Fruit fly (Drosophila melanogaster) whole organism, embryonic: ENCODE data around the gene CG5515.

ENCODE experiments used
- Abd-B ChIP-seq: fragments of 200-800 bp; sonication (Bioruptor generic); optimal IDR thresholded peaks from 2 replicates; lab custom pipeline; 2018; ENCODE audit warnings: missing biosample characterization, mild to moderate bottlenecking, missing genetic modification characterization, moderate library complexity
- Blimp-1 ChIP-seq: fragments of 200-800 bp; sonication (Bioruptor generic); optimal IDR thresholded peaks from 3 replicates; lab custom pipeline; 2018; ENCODE audit warnings: missing biosample characterization, missing genetic modification characterization, mild to moderate bottlenecking, moderate library complexity, missing genetic modification reagents
- CG10267 ChIP-seq: fragments of 200-800 bp; sonication (Bioruptor generic); optimal IDR thresholded peaks from 2 replicates; lab custom pipeline; 2018; ENCODE audit warnings: missing biosample characterization, mild to moderate bottlenecking, missing genetic modification characterization, moderate library complexity
- CG10274 ChIP-seq: fragments of 200-800 bp; sonication (Bioruptor generic); optimal IDR thresholded peaks from 3 replicates; lab custom pipeline; 2017; ENCODE audit warnings: missing biosample characterization, mild to moderate bottlenecking, missing genetic modification characterization
- CG11093 ChIP-seq: fragments of 200-800 bp; sonication (Bioruptor generic); IDR thresholded peaks from 3 replicates; pipeline ENCODE4 v1.3.6; 2022; ENCODE audit warnings: missing biosample characterization, missing genetic modification characterization
- CG12769 ChIP-seq: fragments of 200-800 bp; sonication (Bioruptor generic); optimal IDR thresholded peaks from 2 replicates; lab custom pipeline; 2019; ENCODE audit warnings: missing biosample characterization, mild to moderate bottlenecking, missing genetic modification characterization, moderate library complexity
- CG13775 ChIP-seq: fragments of 200-800 bp; sonication (Bioruptor generic); optimal IDR thresholded peaks from 3 replicates; lab custom pipeline; 2017; ENCODE audit warnings: missing biosample characterization, mild to moderate bottlenecking, missing genetic modification characterization
- CG15011 ChIP-seq: fragments of 200-800 bp; sonication (Bioruptor generic); optimal IDR thresholded peaks from 3 replicates; lab custom pipeline; 2018; ENCODE audit warnings: missing biosample characterization, mild to moderate bottlenecking, missing genetic modification characterization
- CG16815 ChIP-seq: fragments of 200-800 bp; sonication (Bioruptor generic); optimal IDR thresholded peaks from 3 replicates; lab custom pipeline; 2017; ENCODE audit warnings: missing biosample characterization, mild to moderate bottlenecking, missing genetic modification characterization
- CG2202 ChIP-seq: fragments of 200-800 bp; sonication (Bioruptor generic); optimal IDR thresholded peaks from 2 replicates; lab custom pipeline; 2018; ENCODE audit warnings: missing biosample characterization, mild to moderate bottlenecking, missing genetic modification characterization
- CG3163 ChIP-seq: fragments of 200-800 bp; sonication (Bioruptor generic); optimal IDR thresholded peaks from 3 replicates; lab custom pipeline; 2016; ENCODE audit warnings: missing biosample characterization, missing genetic modification characterization
- CG32772 ChIP-seq: fragments of 200-800 bp; sonication (Bioruptor generic); IDR thresholded peaks from 2 replicates; pipeline ENCODE4 v1.3.6; 2022; ENCODE audit warnings: missing biosample characterization, missing genetic modification characterization
- CG3995 ChIP-seq: fragments of 200-800 bp; sonication (Bioruptor generic); optimal IDR thresholded peaks from 3 replicates; lab custom pipeline; 2016; ENCODE audit warnings: missing biosample characterization, missing genetic modification characterization
- CG4617 ChIP-seq: fragments of 200-800 bp; sonication (Bioruptor generic); optimal IDR thresholded peaks from 3 replicates; lab custom pipeline; 2016; ENCODE audit warnings: missing biosample characterization, missing genetic modification characterization, borderline replicate concordance
- CG4820 ChIP-seq: fragments of 200-800 bp; sonication (Bioruptor generic); optimal IDR thresholded peaks from 3 replicates; lab custom pipeline; 2016; ENCODE audit warnings: missing biosample characterization, missing genetic modification characterization
- CG6254 ChIP-seq: fragments of 200-800 bp; sonication (Bioruptor generic); optimal IDR thresholded peaks from 3 replicates; lab custom pipeline; 2017; ENCODE audit warnings: mild to moderate bottlenecking, missing biosample characterization, missing genetic modification reagents, missing genetic modification characterization
- CG8388 ChIP-seq: fragments of 200-800 bp; sonication (Bioruptor generic); optimal IDR thresholded peaks from 2 replicates; lab custom pipeline; 2019; ENCODE audit warnings: missing biosample characterization, mild to moderate bottlenecking, missing genetic modification characterization, moderate library complexity
- CG9727 ChIP-seq: fragments of 200-800 bp; sonication (Bioruptor generic); optimal IDR thresholded peaks from 3 replicates; lab custom pipeline; 2017; ENCODE audit warnings: missing biosample characterization, mild to moderate bottlenecking, missing genetic modification characterization
- CG9817 ChIP-seq: fragments of 200-800 bp; sonication (Bioruptor generic); optimal IDR thresholded peaks from 2 replicates; lab custom pipeline; 2018; ENCODE audit warnings: missing biosample characterization, mild to moderate bottlenecking, missing genetic modification characterization, moderate library complexity
- Dbx ChIP-seq: fragments of 200-800 bp; sonication (Bioruptor generic); IDR thresholded peaks from 3 replicates; pipeline ENCODE4 v1.3.6; 2022; ENCODE audit warnings: missing biosample characterization, missing genetic modification characterization
- Fer2 ChIP-seq: fragments of 200-800 bp; sonication (Bioruptor generic); optimal IDR thresholded peaks from 2 replicates; lab custom pipeline; 2018; ENCODE audit warnings: missing biosample characterization, mild to moderate bottlenecking, missing genetic modification characterization, moderate library complexity
- HmgD ChIP-seq: fragments of 200-800 bp; sonication (Bioruptor generic); optimal IDR thresholded peaks from 3 replicates; lab custom pipeline; 2016; ENCODE audit warnings: missing biosample characterization, missing genetic modification characterization
- Hmr ChIP-seq: fragments of 200-800 bp; sonication (Bioruptor generic); optimal IDR thresholded peaks from 3 replicates; lab custom pipeline; 2017; ENCODE audit warnings: mild to moderate bottlenecking, missing biosample characterization, missing genetic modification reagents, missing genetic modification characterization
- Nf-YA ChIP-seq: fragments of 200-800 bp; sonication (Bioruptor generic); IDR thresholded peaks from 2 replicates; pipeline ENCODE4 v1.3.6; 2022; ENCODE audit warnings: missing biosample characterization, missing genetic modification characterization
- Oaz ChIP-seq: fragments of 200-800 bp; sonication (Bioruptor generic); IDR thresholded peaks from 2 replicates; pipeline ENCODE4 v1.3.6; 2022; ENCODE audit warnings: missing biosample characterization, missing genetic modification characterization
- Optix ChIP-seq: fragments of 200-800 bp; sonication (Bioruptor generic); IDR thresholded peaks from 3 replicates; pipeline ENCODE4 v1.3.6; 2022; ENCODE audit warnings: missing biosample characterization, missing genetic modification characterization
- TFAM ChIP-seq: fragments of 200-800 bp; sonication (Bioruptor generic); optimal IDR thresholded peaks from 2 replicates; lab custom pipeline; 2017; ENCODE audit warnings: missing biosample characterization, missing genetic modification characterization, inconsistent platforms
- Usf ChIP-seq: fragments of 200-800 bp; sonication (Bioruptor generic); optimal IDR thresholded peaks from 2 replicates; lab custom pipeline; 2017; ENCODE audit warnings: missing genotype, missing biosample characterization, missing genetic modification characterization
- Xbp1 ChIP-seq: fragments of 200-800 bp; sonication (Bioruptor generic); optimal IDR thresholded peaks from 3 replicates; lab custom pipeline; 2016; ENCODE audit warnings: missing biosample characterization, mild to moderate bottlenecking, missing genetic modification characterization
- al ChIP-seq: fragments of 200-800 bp; sonication (Bioruptor generic); IDR thresholded peaks from 2 replicates; pipeline ENCODE4 v1.3.6; 2022; ENCODE audit warnings: missing biosample characterization, missing genetic modification characterization
- ase ChIP-seq: fragments of 200-800 bp; sonication (Bioruptor generic); IDR thresholded peaks from 3 replicates; pipeline ENCODE4 v1.3.6; 2022; ENCODE audit warnings: missing biosample characterization, missing genetic modification characterization
- ash1 ChIP-seq: fragments of 200-800 bp; sonication (Bioruptor generic); optimal IDR thresholded peaks from 2 replicates; lab custom pipeline; 2018; ENCODE audit warnings: missing biosample characterization, mild to moderate bottlenecking, missing genetic modification characterization
- bowl ChIP-seq: fragments of 200-800 bp; sonication (Bioruptor generic); IDR thresholded peaks from 2 replicates; pipeline ENCODE4 v1.3.6; 2022; ENCODE audit warnings: missing biosample characterization, missing genetic modification characterization
- br ChIP-seq: fragments of >200 bp; optimal IDR thresholded peaks from 2 replicates; lab custom pipeline; 2017
- chif ChIP-seq, 2 experiments: fragments of 200-800 bp; sonication (Bioruptor generic); optimal IDR thresholded peaks; 3 replicates each; lab custom pipeline; 2016; ENCODE audit warnings: missing biosample characterization in 2 of 2, missing genetic modification characterization in 2 of 2
- chm ChIP-seq: fragments of 200-800 bp; sonication (Bioruptor generic); IDR thresholded peaks from 2 replicates; pipeline ENCODE4 v1.3.6; 2022; ENCODE audit warnings: missing biosample characterization, missing genetic modification characterization
- croc ChIP-seq: fragments of 200-800 bp; sonication (Bioruptor generic); conservative IDR thresholded peaks from 3 replicates; pipeline ENCODE4 v1.3.6; 2022; ENCODE audit warnings: missing biosample characterization, missing genetic modification characterization
- cwo ChIP-seq: fragments of 200-800 bp; sonication (Bioruptor generic); optimal IDR thresholded peaks from 3 replicates; lab custom pipeline; 2017; ENCODE audit warnings: missing biosample characterization, missing genetic modification characterization, mild to moderate bottlenecking, moderate library complexity, missing genetic modification reagents
- fd96Cb ChIP-seq: fragments of 200-800 bp; sonication (Bioruptor generic); optimal IDR thresholded peaks from 2 replicates; lab custom pipeline; 2018; ENCODE audit warnings: missing biosample characterization, mild to moderate bottlenecking, missing genetic modification characterization, moderate library complexity
- fu2 ChIP-seq: fragments of 200-800 bp; sonication (Bioruptor generic); optimal IDR thresholded peaks from 2 replicates; lab custom pipeline; 2016; ENCODE audit warnings: missing biosample characterization, missing genetic modification characterization
- insv ChIP-seq, 2 experiments: fragments of 200-800 bp; sonication (Bioruptor generic); optimal IDR thresholded peaks; 3 replicates each; lab custom pipeline; 2016 to 2018; ENCODE audit warnings: missing biosample characterization in 2 of 2, missing genetic modification characterization in 2 of 2
- klu ChIP-seq: fragments of 200-800 bp; sonication (Bioruptor generic); IDR thresholded peaks from 2 replicates; pipeline ENCODE4 v1.3.6; 2022; ENCODE audit warnings: missing biosample characterization, missing genetic modification characterization
- mam ChIP-seq: fragments of 200-800 bp; sonication (Bioruptor generic); optimal IDR thresholded peaks from 3 replicates; lab custom pipeline; 2016; ENCODE audit warnings: missing biosample characterization, missing genetic modification characterization
- org-1 ChIP-seq: fragments of 200-800 bp; sonication (Bioruptor generic); optimal IDR thresholded peaks from 2 replicates; lab custom pipeline; 2017; ENCODE audit warnings: missing biosample characterization, missing genetic modification characterization
- pan ChIP-seq, 4 experiments: fragments of >200 bp in 3 of 4; fragments of 200-800 bp in 1 of 4; sonication (Bioruptor generic) in 1 of 4; optimal IDR thresholded peaks in 3 of 4; IDR thresholded peaks in 1 of 4; 2 replicates each; pipeline versions ENCODE4 v1.3.6 to Lab custom; 2017 to 2022; ENCODE audit warnings: missing biosample characterization in 2 of 4, missing genetic modification characterization in 2 of 4, mixed read lengths in 1 of 4
- repo ChIP-seq: fragments of 200-800 bp; sonication (Bioruptor generic); optimal IDR thresholded peaks from 2 replicates; lab custom pipeline; 2016; ENCODE audit warnings: missing biosample characterization, missing genetic modification characterization
- run ChIP-seq: fragments of 200-800 bp; sonication (Bioruptor generic); optimal IDR thresholded peaks from 3 replicates; lab custom pipeline; 2018; ENCODE audit warnings: missing biosample characterization, mild to moderate bottlenecking, missing genetic modification characterization
- slp2 ChIP-seq: fragments of 200-800 bp; sonication (Bioruptor generic); optimal IDR thresholded peaks from 2 replicates; lab custom pipeline; 2016; ENCODE audit warnings: missing biosample characterization, missing genetic modification characterization
- ssp ChIP-seq: fragments of 200-800 bp; sonication (Bioruptor generic); IDR thresholded peaks from 2 replicates; pipeline ENCODE4 v1.3.6; 2022; ENCODE audit warnings: missing biosample characterization, missing genetic modification characterization
- wdn ChIP-seq: fragments of 200-800 bp; sonication (Bioruptor generic); IDR thresholded peaks from 2 replicates; pipeline ENCODE4 v1.3.6; 2022; ENCODE audit warnings: missing biosample characterization, missing genetic modification characterization

The CG5515 gene

DNA sequence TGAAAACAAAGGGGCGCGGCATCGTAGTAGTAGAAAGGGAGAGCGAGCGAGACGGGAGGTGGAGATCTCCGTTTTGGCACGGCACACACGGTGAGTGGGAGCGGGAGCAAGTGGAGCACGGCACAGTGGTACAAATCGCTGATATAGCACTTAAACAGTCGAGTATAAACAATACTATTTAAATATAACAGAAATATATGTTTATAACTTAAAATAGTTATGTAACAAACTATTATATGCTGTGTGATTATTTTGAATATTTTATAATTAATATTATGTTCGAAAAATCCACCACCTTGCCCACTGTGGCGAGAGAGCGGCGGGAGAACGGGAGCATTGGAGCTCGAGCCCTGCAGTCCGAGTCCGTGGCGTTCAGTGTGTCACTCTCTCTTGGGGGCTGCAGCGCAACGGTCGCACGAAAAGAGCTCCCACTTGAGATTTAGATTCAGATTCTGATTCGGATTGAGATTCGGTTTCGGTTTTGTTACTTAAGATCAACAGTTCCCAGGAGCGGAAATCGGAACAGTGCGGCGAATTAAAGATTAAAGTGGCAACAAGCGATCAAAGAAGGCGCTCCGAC is 47.6 kb downstream of the CG5515 start, which contains the start of gene Kal1 (continued):
- TF ChIP-seq mam (no peak), fu2 (no peak), cwo (GFP tag; lab: Kevin White, UChicago) (peak; percentile 82), CG2202 (tag; lab: Kevin White, UChicago) (peak; percentile 94), fd96Cb (tag; lab: Kevin White, UChicago) (peak; percentile 94), CG6254 (GFP tag; lab: Kevin White, UChicago) (peak; percentile 95), CG3163 (GFP tag; lab: Kevin White, UChicago) (no peak), CG11093 (GFP tag; lab: Robert Waterston, UW) (peak; percentile 84), insv (GFP tag; optimal IDR thresholded peaks at IDR 0.05; lab: Kevin White, UChicago) (peak in 1 of 2 experiments; percentile 7), al (GFP tag; lab: Robert Waterston, UW) (peak; percentile 54; the same call in 1 of the 2 replicates), br (lab: Kevin White, UChicago) (no peak), Dbx (peak; percentile 71), wdn (GFP tag; lab: Robert Waterston, UW) (peak; percentile 64; the same call in 1 of the 2 replicates), org-1 (peak; percentile 90), run (tag; lab: Kevin White, UChicago) (peak; percentile 91), CG9727 (peak; percentile 88), croc (GFP tag; lab: Robert Waterston, UW) (peak; percentile 90), CG9817 (tag; lab: Kevin White, UChicago) (peak; percentile 66), klu (GFP tag; lab: Robert Waterston, UW) (peak; percentile 49), Oaz (peak; percentile 84), ash1 (GFP tag; lab: Kevin White, UChicago) (no peak), Hmr (GFP tag; lab: Kevin White, UChicago) (peak; percentile 86), HmgD (GFP tag; lab: Kevin White, UChicago) (no peak), CG10267 (peak; percentile 91), repo (GFP tag; lab: Kevin White, UChicago) (no peak), CG10274 (peak; percentile 66), pan (optimal IDR thresholded peaks at IDR 0.05; lab: Kevin White, UChicago) (no peak), pan (GFP tag; optimal IDR thresholded peaks at IDR 0.05 in 1 of 2, IDR thresholded peaks at IDR 0.05 in 1 of 2) (peak in 1 of 2 experiments; percentile 94), Nf-YA (GFP tag; lab: Robert Waterston, UW) (peak; percentile 84), Optix (GFP tag; lab: Robert Waterston, UW) (peak; percentile 90), CG15011 (GFP tag; lab: Kevin White, UChicago) (peak; percentile 82), CG12769 (tag; lab: Kevin White, UChicago) (peak; percentile 88), CG4820 (peak; percentile 88), Fer2 (tag; lab: Kevin White, UChicago) (peak; percentile 49), CG4617 (peak; percentile 65), Usf (GFP tag; lab: Kevin White, UChicago) (peak; percentile 74), TFAM (GFP tag; lab: Kevin White, UChicago) (peak; percentile 63), CG16815 (GFP tag; lab: Kevin White, UChicago) (peak; percentile 82), ase (GFP tag; lab: Robert Waterston, UW) (peak; percentile 86), Blimp-1 (GFP tag; lab: Kevin White, UChicago) (peak; percentile 96), bowl (GFP tag; lab: Robert Waterston, UW) (peak; percentile 85), CG13775 (GFP tag; lab: Kevin White, UChicago) (peak; percentile 85), chm (GFP tag; lab: Robert Waterston, UW) (peak; percentile 95), Abd-B (GFP tag; lab: Kevin White, UChicago) (peak; percentile 84), ssp (GFP tag; lab: Robert Waterston, UW) (peak; percentile 76), CG3995 (GFP tag; lab: Kevin White, UChicago) (peak; percentile 25), chif (GFP tag; optimal IDR thresholded peaks at IDR 0.05; lab: Kevin White, UChicago) (peak; percentile 6 to 9), CG32772 (GFP tag; lab: Robert Waterston, UW) (peak; percentile 93), slp2 (no peak), CG8388 (GFP tag; lab: Kevin White, UChicago) (peak; percentile 95), Xbp1 (GFP tag; lab: Kevin White, UChicago) (peak; percentile 86)
